Fruit fly (Drosophila melanogaster) whole organism, embryonic: ENCODE data around the gene CG32032.
A peak's percentile ranks its signal among the peaks of the same experiment; 100 is the strongest.

Experiments
- ATbp ChIP-seq: fragments of 200-800 bp; sonication (Bioruptor generic); optimal IDR thresholded peaks from 2 replicates; lab custom pipeline; 2017; ENCODE audit warnings: missing biosample characterization, mild to moderate bottlenecking, missing genetic modification characterization, missing genetic modification reagents
- Bgb ChIP-seq: fragments of 200-800 bp; sonication (Bioruptor generic); IDR thresholded peaks from 2 replicates; pipeline ENCODE4 v1.3.6; 2022; ENCODE audit warnings: missing biosample characterization, missing genetic modification characterization; ENCODE audit not compliant: partially characterized antibody
- CG10462 ChIP-seq: fragments of 200-800 bp; sonication (Bioruptor generic); optimal IDR thresholded peaks from 2 replicates; lab custom pipeline; 2016; ENCODE audit warnings: missing biosample characterization, missing genetic modification characterization
- CG10543 ChIP-seq: fragments of 200-800 bp; sonication (Bioruptor generic); optimal IDR thresholded peaks from 3 replicates; lab custom pipeline; 2017; ENCODE audit warnings: missing biosample characterization, mild to moderate bottlenecking, missing genetic modification characterization, moderate library complexity
- CG12391 ChIP-seq: fragments of 200-800 bp; sonication (Bioruptor generic); optimal IDR thresholded peaks from 3 replicates; lab custom pipeline; 2018; ENCODE audit warnings: missing biosample characterization, mild to moderate bottlenecking, missing genetic modification characterization, moderate library complexity
- CG12659 ChIP-seq: fragments of 200-800 bp; sonication (Bioruptor generic); optimal IDR thresholded peaks from 3 replicates; lab custom pipeline; 2017; ENCODE audit warnings: mild to moderate bottlenecking, missing biosample characterization, missing genetic modification reagents, missing genetic modification characterization
- CG15514 ChIP-seq: fragments of 200-800 bp; sonication (Bioruptor generic); optimal IDR thresholded peaks from 3 replicates; lab custom pipeline; 2017; ENCODE audit warnings: missing biosample characterization, missing genetic modification characterization, mild to moderate bottlenecking, moderate library complexity, missing genetic modification reagents
- CG1603 ChIP-seq: fragments of 200-800 bp; sonication (Bioruptor generic); optimal IDR thresholded peaks from 2 replicates; lab custom pipeline; 2019; ENCODE audit warnings: missing biosample characterization, mild to moderate bottlenecking, missing genetic modification characterization, moderate library complexity
- CG1832 ChIP-seq: fragments of 200-800 bp; sonication (Bioruptor generic); optimal IDR thresholded peaks from 2 replicates; lab custom pipeline; 2017; ENCODE audit warnings: missing biosample characterization, mild to moderate bottlenecking, missing genetic modification characterization, inconsistent platforms
- CG2129 ChIP-seq: fragments of 200-800 bp; sonication (Bioruptor generic); IDR thresholded peaks from 2 replicates; pipeline ENCODE4 v1.3.6; 2022; ENCODE audit warnings: missing biosample characterization, missing genetic modification characterization; ENCODE audit not compliant: partially characterized antibody
- CG6791 ChIP-seq: fragments of 200-800 bp; sonication (Bioruptor generic); IDR thresholded peaks from 3 replicates; pipeline ENCODE4 v1.3.6; 2022; ENCODE audit warnings: missing biosample characterization, missing genetic modification characterization; ENCODE audit not compliant: partially characterized antibody
- Camta ChIP-seq: fragments of 200-800 bp; sonication (Bioruptor generic); optimal IDR thresholded peaks from 2 replicates; lab custom pipeline; 2016; ENCODE audit warnings: missing biosample characterization, missing genetic modification characterization
- D ChIP-seq, 2 experiments: fragments of 200-800 bp in 1 of 2; fragments of >200 bp in 1 of 2; sonication (Bioruptor generic) in 1 of 2; optimal IDR thresholded peaks; 2 replicates in 1 of 2; 3 replicates in 1 of 2; lab custom pipeline; 2017; ENCODE audit warnings: mild to moderate bottlenecking in 1 of 2, missing biosample characterization in 1 of 2, missing genetic modification characterization in 1 of 2, missing genetic modification reagents in 1 of 2
- Dp ChIP-seq: fragments of 200-800 bp; sonication (Bioruptor generic); optimal IDR thresholded peaks from 2 replicates; lab custom pipeline; 2018; ENCODE audit warnings: missing biosample characterization, mild to moderate bottlenecking, missing genetic modification characterization, moderate library complexity
- Ets97D ChIP-seq: fragments of 200-800 bp; sonication (Bioruptor generic); optimal IDR thresholded peaks from 3 replicates; lab custom pipeline; 2016; ENCODE audit warnings: missing biosample characterization, missing genetic modification characterization
- Lhr ChIP-seq: fragments of 200-800 bp; sonication (Bioruptor generic); optimal IDR thresholded peaks from 3 replicates; lab custom pipeline; 2017; ENCODE audit warnings: mild to moderate bottlenecking, missing biosample characterization, missing genetic modification reagents, missing genetic modification characterization
- MESR4 ChIP-seq: fragments of 200-800 bp; sonication (Bioruptor generic); optimal IDR thresholded peaks from 2 replicates; lab custom pipeline; 2018; ENCODE audit warnings: missing biosample characterization, mild to moderate bottlenecking, missing genetic modification characterization, moderate library complexity
- Mad ChIP-seq: fragments of 200-800 bp; sonication (Bioruptor generic); optimal IDR thresholded peaks from 2 replicates; lab custom pipeline; 2016; ENCODE audit warnings: missing biosample characterization, missing genetic modification characterization
- NFAT ChIP-seq: fragments of 200-800 bp; sonication (Bioruptor generic); IDR thresholded peaks from 2 replicates; pipeline ENCODE4 v1.3.6; 2022; ENCODE audit warnings: missing biosample characterization, missing genetic modification characterization
- Opbp ChIP-seq: fragments of 200-800 bp; sonication (Bioruptor generic); IDR thresholded peaks from 3 replicates; pipeline ENCODE4 v1.3.6; 2022; ENCODE audit warnings: missing biosample characterization, missing genetic modification characterization; ENCODE audit not compliant: partially characterized antibody
- PHDP ChIP-seq: fragments of 200-800 bp; sonication (Bioruptor generic); optimal IDR thresholded peaks from 3 replicates; lab custom pipeline; 2018; ENCODE audit warnings: missing biosample characterization, mild to moderate bottlenecking, missing genetic modification characterization, moderate library complexity
- Pdp1 ChIP-seq, 2 experiments: fragments of 200-800 bp; sonication (Bioruptor generic); optimal IDR thresholded peaks; 3 replicates each; lab custom pipeline; 2016; ENCODE audit warnings: missing biosample characterization in 2 of 2, missing genetic modification characterization in 2 of 2, mild to moderate bottlenecking in 1 of 2, moderate library complexity in 1 of 2
- Rfx ChIP-seq: fragments of 200-800 bp; sonication (Bioruptor generic); IDR thresholded peaks from 2 replicates; pipeline ENCODE4 v1.3.6; 2022; ENCODE audit warnings: missing biosample characterization, missing genetic modification characterization
- Scr ChIP-seq: fragments of 200-800 bp; sonication (Bioruptor generic); IDR thresholded peaks from 2 replicates; pipeline ENCODE4 v1.3.6; 2022; ENCODE audit warnings: missing biosample characterization, missing genetic modification characterization; ENCODE audit not compliant: partially characterized antibody
- Sry-δ ChIP-seq: fragments of 200-800 bp; sonication (Bioruptor generic); optimal IDR thresholded peaks from 2 replicates; lab custom pipeline; 2016; ENCODE audit warnings: missing biosample characterization, missing genetic modification characterization
- Stat92E ChIP-seq, 3 experiments: fragments of >200 bp in 2 of 3; fragments of 200-800 bp in 1 of 3; sonication (Bioruptor generic) in 1 of 3; optimal IDR thresholded peaks; 2 replicates each; lab custom pipeline; 2017 to 2019; ENCODE audit warnings: missing biosample characterization in 3 of 3, missing genetic modification characterization in 3 of 3, mild to moderate bottlenecking in 1 of 3, moderate library complexity in 1 of 3
- Trl ChIP-seq, 3 experiments: fragments of >200 bp in 2 of 3; fragments of 200-800 bp in 1 of 3; sonication (Bioruptor generic) in 1 of 3; optimal IDR thresholded peaks; 2 replicates in 1 of 3; 3 replicates in 2 of 3; lab custom pipeline; 2016 to 2017; ENCODE audit warnings: missing biosample characterization in 1 of 3, missing genetic modification characterization in 1 of 3
- YL-1 ChIP-seq: fragments of 200-800 bp; sonication (Bioruptor generic); optimal IDR thresholded peaks from 3 replicates; lab custom pipeline; 2017; ENCODE audit warnings: missing biosample characterization, mild to moderate bottlenecking, missing genetic modification characterization
- ash1 ChIP-seq: fragments of 200-800 bp; sonication (Bioruptor generic); optimal IDR thresholded peaks from 2 replicates; lab custom pipeline; 2018; ENCODE audit warnings: missing biosample characterization, mild to moderate bottlenecking, missing genetic modification characterization
- br ChIP-seq: fragments of >200 bp; optimal IDR thresholded peaks from 2 replicates; lab custom pipeline; 2017
- crp ChIP-seq, 2 experiments: fragments of 200-800 bp; sonication (Bioruptor generic); optimal IDR thresholded peaks; 2 replicates in 1 of 2; 3 replicates in 1 of 2; lab custom pipeline; 2017; ENCODE audit warnings: missing biosample characterization in 2 of 2, missing genetic modification characterization in 2 of 2, mild to moderate bottlenecking in 1 of 2, moderate library complexity in 1 of 2
- da ChIP-seq: fragments of 200-800 bp; sonication (Bioruptor generic); optimal IDR thresholded peaks from 2 replicates; lab custom pipeline; 2016; ENCODE audit warnings: missing biosample characterization, missing genetic modification characterization
- en ChIP-seq: fragments of 200-800 bp; sonication (Bioruptor generic); optimal IDR thresholded peaks from 2 replicates; lab custom pipeline; 2016; ENCODE audit warnings: missing biosample characterization, missing genetic modification characterization
- grn ChIP-seq: fragments of 200-800 bp; sonication (Bioruptor generic); optimal IDR thresholded peaks from 3 replicates; lab custom pipeline; 2017; ENCODE audit warnings: missing biosample characterization, missing genetic modification characterization
- hbn ChIP-seq: fragments of 200-800 bp; sonication (Bioruptor generic); IDR thresholded peaks from 2 replicates; pipeline ENCODE4 v1.3.6; 2022; ENCODE audit warnings: missing biosample characterization, missing genetic modification characterization; ENCODE audit not compliant: partially characterized antibody
- kay ChIP-seq: fragments of 200-800 bp; sonication (Bioruptor generic); optimal IDR thresholded peaks from 2 replicates; lab custom pipeline; 2016; ENCODE audit warnings: missing biosample characterization, missing genetic modification characterization
- nerfin-2 ChIP-seq: fragments of 200-800 bp; sonication (Bioruptor generic); IDR thresholded peaks from 2 replicates; pipeline ENCODE4 v1.3.6; 2022; ENCODE audit warnings: missing biosample characterization, missing genetic modification characterization; ENCODE audit not compliant: partially characterized antibody
- pan ChIP-seq, 4 experiments: fragments of >200 bp in 3 of 4; fragments of 200-800 bp in 1 of 4; sonication (Bioruptor generic) in 1 of 4; optimal IDR thresholded peaks in 3 of 4; IDR thresholded peaks in 1 of 4; 2 replicates each; pipeline versions ENCODE4 v1.3.6 to Lab custom; 2017 to 2022; ENCODE audit warnings: missing biosample characterization in 2 of 4, missing genetic modification characterization in 2 of 4, mixed read lengths in 1 of 4
- phol ChIP-seq: fragments of 200-800 bp; sonication (Bioruptor generic); optimal IDR thresholded peaks from 3 replicates; lab custom pipeline; 2018; ENCODE audit warnings: missing biosample characterization, mild to moderate bottlenecking, missing genetic modification characterization, moderate library complexity
- pzg ChIP-seq: fragments of 200-800 bp; sonication (Bioruptor generic); optimal IDR thresholded peaks from 3 replicates; lab custom pipeline; 2018; ENCODE audit warnings: missing biosample characterization, mild to moderate bottlenecking, missing genetic modification characterization, moderate library complexity
- rib ChIP-seq: fragments of 200-800 bp; sonication (Bioruptor generic); IDR thresholded peaks from 2 replicates; pipeline ENCODE4 v1.3.6; 2022; ENCODE audit warnings: missing biosample characterization, missing genetic modification characterization
- sd ChIP-seq: fragments of 200-800 bp; sonication (Bioruptor generic); optimal IDR thresholded peaks from 3 replicates; lab custom pipeline; 2018; ENCODE audit warnings: missing biosample characterization, mild to moderate bottlenecking, missing genetic modification characterization, moderate library complexity
- trem ChIP-seq: fragments of 200-800 bp; optimal IDR thresholded peaks from 3 replicates; lab custom pipeline; 2019; ENCODE audit warnings: missing biosample characterization, mild to moderate bottlenecking, missing genetic modification characterization, moderate library complexity
- vvl ChIP-seq: fragments of 200-800 bp; sonication (Bioruptor generic); IDR thresholded peaks from 2 replicates; pipeline ENCODE4 v1.3.6; 2022; ENCODE audit warnings: missing biosample characterization, missing genetic modification characterization

The CG32032 gene

dm6 chr3L:9136976-9137954, 44.4 kb downstream of the CG32032 start, which contains the start of the genes Use1 and nwk (continued):
- TF ChIP-seq Dp: peak; percentile 54
- peak; percentile 77 for TF ChIP-seq Sry-δ (GFP tag; lab: Kevin White, UChicago)
- TF ChIP-seq ash1 (GFP tag; lab: Kevin White, UChicago): no peak
- no peak for TF ChIP-seq Mad (GFP tag; lab: Kevin White, UChicago)
- peak; percentile 34; the same call in 1 of the 2 replicates for TF ChIP-seq CG2129 (GFP tag; lab: Robert Waterston, UW)
- peak; percentile 22; the same call in 1 of the 2 replicates for TF ChIP-seq nerfin-2 (GFP tag; lab: Robert Waterston, UW)
- TF ChIP-seq br (lab: Kevin White, UChicago): no peak
- TF ChIP-seq rib (GFP tag; lab: Robert Waterston, UW): no peak
- no peak for TF ChIP-seq da (GFP tag; lab: Kevin White, UChicago)
- TF ChIP-seq MESR4 (GFP tag; lab: Kevin White, UChicago): peak; percentile 61
- peak; percentile 65 for TF ChIP-seq pzg (GFP tag; lab: Kevin White, UChicago)
- TF ChIP-seq CG10543 (GFP tag; lab: Kevin White, UChicago): no peak
- peak; percentile 38 for TF ChIP-seq CG1603 (tag; lab: Kevin White, UChicago)
- peak; percentile 44 for TF ChIP-seq Rfx (GFP tag; lab: Robert Waterston, UW)
- TF ChIP-seq CG12659: peak; percentile 68
- TF ChIP-seq PHDP (tag; lab: Kevin White, UChicago): peak; percentile 2
- TF ChIP-seq crp (GFP tag; optimal IDR thresholded peaks at IDR 0.05; lab: Kevin White, UChicago): peak in 1 of 2 experiments; percentile 64
- TF ChIP-seq hbn (GFP tag; lab: Robert Waterston, UW): peak; percentile 49; the same call in 1 of the 2 replicates
- peak; percentile 45 for TF ChIP-seq Ets97D (GFP tag; lab: Kevin White, UChicago)
- TF ChIP-seq CG10462 (GFP tag; lab: Kevin White, UChicago): peak; percentile 31
- peak; percentile 36 for TF ChIP-seq YL-1 (GFP tag; lab: Kevin White, UChicago)
- TF ChIP-seq sd (tag; lab: Kevin White, UChicago): peak; percentile 72
- peak; percentile 72 for TF ChIP-seq grn (GFP tag; lab: Kevin White, UChicago)
- no peak for TF ChIP-seq Stat92E (GFP tag; optimal IDR thresholded peaks at IDR 0.05; lab: Kevin White, UChicago)
- peak; percentile 65 for TF ChIP-seq Lhr (GFP tag; lab: Kevin White, UChicago)
- peak; percentile 81 for TF ChIP-seq Bgb
- no peak for TF ChIP-seq D (optimal IDR thresholded peaks at IDR 0.05; lab: Kevin White, UChicago)
- no peak for TF ChIP-seq D (GFP tag; optimal IDR thresholded peaks at IDR 0.05; lab: Kevin White, UChicago)
- TF ChIP-seq kay: no peak
- peak; percentile 26 for TF ChIP-seq CG15514
- TF ChIP-seq CG1832: no peak
- TF ChIP-seq Scr (GFP tag; lab: Robert Waterston, UW): peak; percentile 82
- no peak for TF ChIP-seq pan (optimal IDR thresholded peaks at IDR 0.05; lab: Kevin White, UChicago)
- no peak for TF ChIP-seq pan (GFP tag; optimal IDR thresholded peaks at IDR 0.05 in 1 of 2, IDR thresholded peaks at IDR 0.05 in 1 of 2)
- no peak for TF ChIP-seq ATbp (GFP tag; lab: Kevin White, UChicago)
- TF ChIP-seq Pdp1 (GFP tag; optimal IDR thresholded peaks at IDR 0.05; lab: Kevin White, UChicago): peak in 1 of 2 experiments; percentile 25
- no peak for TF ChIP-seq en
- peak; percentile 16 for TF ChIP-seq phol (tag; lab: Kevin White, UChicago)
- peak; percentile 64 for TF ChIP-seq CG12391
- peak; percentile 75; the same call in 2 of the 3 replicates for TF ChIP-seq CG6791
- TF ChIP-seq trem: peak; percentile 23
- peak; percentile 70; the same call in 2 of the 3 replicates for TF ChIP-seq Opbp (GFP tag; lab: Robert Waterston, UW)
- peak; percentile 35; the same call in 1 of the 2 replicates for TF ChIP-seq vvl (GFP tag; lab: Robert Waterston, UW)
- 0 out of 2 replicates have a peak, but pooled peaks have one; percentile 5 for TF ChIP-seq NFAT
- peak; percentile 76 for TF ChIP-seq Trl (optimal IDR thresholded peaks at IDR 0.05; lab: Kevin White, UChicago)
- TF ChIP-seq Trl (GFP tag; optimal IDR thresholded peaks at IDR 0.05; lab: Kevin White, UChicago): no peak
- TF ChIP-seq Camta (GFP tag; lab: Kevin White, UChicago): no peak
